Worm (Caenorhabditis elegans) whole organism, young adult: ENCODE results near the gene Y11D7A.7.

Experiments
- B0336.3 ChIP-seq: fragments of 200-800 bp; sonication (Bioruptor generic); IDR thresholded peaks from 2 replicates; pipeline ENCODE4 v1.3.6; 2022; ENCODE audit warnings: missing genetic modification characterization, missing compliant biosample characterization
- ZK185.1 ChIP-seq: sonication (generic microtip); optimal IDR thresholded peaks from 2 replicates; lab custom pipeline; 2016; ENCODE audit warnings: mild to moderate bottlenecking, missing genetic modification characterization, missing compliant biosample characterization; ENCODE audit not compliant: poor library complexity, severe bottlenecking
- athp-1 ChIP-seq: sonication (generic microtip); optimal IDR thresholded peaks from 2 replicates; lab custom pipeline; 2017; ENCODE audit warnings: mild to moderate bottlenecking, missing genetic modification characterization, missing compliant biosample characterization
- dpl-1 ChIP-seq: fragments of 150-350 bp; optimal IDR thresholded peaks from 2 replicates; lab custom pipeline; 2014; ENCODE audit warnings: missing biosample characterization, missing genetic modification reagents, missing genetic modification characterization
- him-1 ChIP-seq: sonication (generic microtip); optimal IDR thresholded peaks from 2 replicates; lab custom pipeline; 2016; ENCODE audit warnings: missing genotype, missing genetic modification reagents, missing genetic modification characterization, missing compliant biosample characterization
- hrde-1 ChIP-seq: sonication (generic microtip); optimal IDR thresholded peaks from 2 replicates; lab custom pipeline; 2016; ENCODE audit warnings: missing genetic modification characterization, mild to moderate bottlenecking, missing compliant biosample characterization, moderate library complexity, missing genotype, missing genetic modification reagents, borderline replicate concordance
- lag-1 ChIP-seq: fragments of 200-800 bp; sonication (Bioruptor generic); IDR thresholded peaks from 2 replicates; pipeline ENCODE4 v1.3.6; 2022; ENCODE audit warnings: missing genetic modification reagents, missing genetic modification characterization, missing compliant biosample characterization
- lin-40 ChIP-seq: sonication (generic microtip); optimal IDR thresholded peaks from 2 replicates; lab custom pipeline; 2016; ENCODE audit warnings: missing genetic modification characterization, mild to moderate bottlenecking, missing compliant biosample characterization, missing genotype, missing genetic modification reagents
- lsy-27 ChIP-seq: sonication (generic microtip); optimal IDR thresholded peaks from 2 replicates; lab custom pipeline; 2017; ENCODE audit warnings: missing genetic modification characterization, mild to moderate bottlenecking, missing compliant biosample characterization, antibody characterized with exemption, missing genotype, borderline replicate concordance; ENCODE audit not compliant: insufficient read depth
- nhr-80 ChIP-seq: sonication (generic microtip); optimal IDR thresholded peaks from 2 replicates; lab custom pipeline; 2016; ENCODE audit warnings: missing genetic modification characterization, missing compliant biosample characterization
- pha-4 ChIP-seq: fragments of 150-350 bp; sonication (generic microtip); optimal IDR thresholded peaks from 2 replicates; lab custom pipeline; 2014; ENCODE audit warnings: missing biosample characterization, missing genetic modification reagents, missing genetic modification characterization
- snpc-4 ChIP-seq, 5 experiments: fragments of 150-350 bp in 1 of 5; sonication (generic microtip) in 4 of 5; optimal IDR thresholded peaks; 2 replicates each; lab custom pipeline; 2014 to 2018; ENCODE audit warnings: missing genetic modification characterization in 5 of 5, missing biosample characterization in 3 of 5, antibody characterized with exemption in 2 of 5, mild to moderate bottlenecking in 2 of 5, missing compliant biosample characterization in 2 of 5, missing genotype in 2 of 5, moderate library complexity in 2 of 5, missing genetic modification reagents in 1 of 5
- somi-1 ChIP-seq: fragments of 200-800 bp; sonication (Bioruptor generic); optimal IDR thresholded peaks from 2 replicates; lab custom pipeline; 2018; ENCODE audit warnings: mild to moderate bottlenecking, missing genetic modification characterization, missing compliant biosample characterization
- unc-62 ChIP-seq: fragments of 150-350 bp; optimal IDR thresholded peaks from 2 replicates; lab custom pipeline; 2014; ENCODE audit warnings: missing biosample characterization, missing genetic modification reagents, missing genetic modification characterization

ce11 chrIV:9269796-9270195 is 20.5 kb downstream of the Y11D7A.7 start, which contains the start of gene flh-3:
- TF ChIP-seq dpl-1 (no peak), hrde-1 (tag; lab: Kevin White, UChicago) (no peak), athp-1 (no peak), B0336.3 (GFP tag; lab: Robert Waterston, UW) (no peak), unc-62 (GFP tag; lab: Kevin White, UChicago) (no peak), snpc-4 (GFP tag; optimal IDR thresholded peaks at IDR 0.05; lab: Kevin White, UChicago) (no peak), snpc-4 (tag; optimal IDR thresholded peaks at IDR 0.05; lab: Kevin White, UChicago) (no peak), lsy-27 (tag; lab: Kevin White, UChicago) (no peak), him-1 (no peak), pha-4 (tag; lab: Kevin White, UChicago) (no peak), nhr-80 (no peak), lin-40 (no peak), ZK185.1 (tag; lab: Kevin White, UChicago) (no peak), lag-1 (GFP tag; lab: Robert Waterston, UW) (no peak), somi-1 (no peak)
